Fruit fly (Drosophila melanogaster) whole organism, embryonic: ENCODE results near the gene Tsp29Fb.

Source experiments
- CG11504 ChIP-seq: fragments of 200-800 bp; sonication (Bioruptor generic); optimal IDR thresholded peaks from 3 replicates; lab custom pipeline; 2019; ENCODE audit warnings: missing biosample characterization, mild to moderate bottlenecking, missing genetic modification characterization, moderate library complexity
- CG12391 ChIP-seq: fragments of 200-800 bp; sonication (Bioruptor generic); optimal IDR thresholded peaks from 3 replicates; lab custom pipeline; 2018; ENCODE audit warnings: missing biosample characterization, mild to moderate bottlenecking, missing genetic modification characterization, moderate library complexity
- CG15269 ChIP-seq: fragments of 200-800 bp; sonication (Bioruptor generic); optimal IDR thresholded peaks from 2 replicates; lab custom pipeline; 2018; ENCODE audit warnings: missing biosample characterization, mild to moderate bottlenecking, missing genetic modification characterization, moderate library complexity
- CG15514 ChIP-seq: fragments of 200-800 bp; sonication (Bioruptor generic); optimal IDR thresholded peaks from 3 replicates; lab custom pipeline; 2017; ENCODE audit warnings: missing biosample characterization, missing genetic modification characterization, mild to moderate bottlenecking, moderate library complexity, missing genetic modification reagents
- CG17359 ChIP-seq: fragments of 200-800 bp; sonication (Bioruptor generic); optimal IDR thresholded peaks from 3 replicates; lab custom pipeline; 2018; ENCODE audit warnings: missing biosample characterization, mild to moderate bottlenecking, missing genetic modification characterization, moderate library complexity
- CG17829 ChIP-seq: fragments of 200-800 bp; optimal IDR thresholded peaks from 2 replicates; lab custom pipeline; 2019; ENCODE audit warnings: missing biosample characterization, mild to moderate bottlenecking, missing genetic modification characterization, moderate library complexity
- CG3281 ChIP-seq: fragments of 200-800 bp; sonication (Bioruptor generic); optimal IDR thresholded peaks from 3 replicates; lab custom pipeline; 2017; ENCODE audit warnings: missing biosample characterization, mild to moderate bottlenecking, missing genetic modification characterization
- CG34376 ChIP-seq: fragments of 200-800 bp; sonication (Bioruptor generic); optimal IDR thresholded peaks from 2 replicates; lab custom pipeline; 2018; ENCODE audit warnings: missing biosample characterization, mild to moderate bottlenecking, missing genetic modification characterization
- CG4404 ChIP-seq: fragments of 200-800 bp; sonication (Bioruptor generic); IDR thresholded peaks from 2 replicates; pipeline ENCODE4 v1.3.6; 2022; ENCODE audit warnings: missing biosample characterization, missing genetic modification characterization
- CG8924 ChIP-seq: fragments of 200-800 bp; optimal IDR thresholded peaks from 3 replicates; lab custom pipeline; 2019; ENCODE audit warnings: missing biosample characterization, mild to moderate bottlenecking, missing genetic modification characterization, moderate library complexity
- CG9437 ChIP-seq: fragments of 200-800 bp; sonication (Bioruptor generic); optimal IDR thresholded peaks from 2 replicates; lab custom pipeline; 2018; ENCODE audit warnings: missing biosample characterization, mild to moderate bottlenecking, missing genetic modification characterization
- CTCF ChIP-seq: fragments of 200-800 bp; sonication (Bioruptor generic); optimal IDR thresholded peaks from 2 replicates; lab custom pipeline; 2017; ENCODE audit warnings: missing biosample characterization, mild to moderate bottlenecking, missing genetic modification characterization, moderate library complexity
- Chrac-16 ChIP-seq: fragments of 200-800 bp; sonication (Bioruptor generic); optimal IDR thresholded peaks from 3 replicates; lab custom pipeline; 2016; ENCODE audit warnings: missing biosample characterization, missing genetic modification characterization
- CoRest ChIP-seq: fragments of 200-800 bp; sonication (Bioruptor generic); optimal IDR thresholded peaks from 3 replicates; lab custom pipeline; 2018; ENCODE audit warnings: missing biosample characterization, mild to moderate bottlenecking, missing genetic modification characterization, moderate library complexity
- D19A ChIP-seq: fragments of 200-800 bp; optimal IDR thresholded peaks from 3 replicates; lab custom pipeline; 2019; ENCODE audit warnings: missing biosample characterization, mild to moderate bottlenecking, missing genetic modification characterization, moderate library complexity
- Dek ChIP-seq: fragments of 200-800 bp; sonication (Bioruptor generic); optimal IDR thresholded peaks from 3 replicates; lab custom pipeline; 2019; ENCODE audit warnings: missing biosample characterization, mild to moderate bottlenecking, missing genetic modification characterization, moderate library complexity
- Dll ChIP-seq: fragments of 200-800 bp; sonication (Bioruptor generic); IDR thresholded peaks from 4 replicates; pipeline ENCODE4 v1.3.6; 2022; ENCODE audit warnings: missing biosample characterization, missing genetic modification characterization; ENCODE audit not compliant: partially characterized antibody
- Doc3 ChIP-seq: fragments of 200-800 bp; sonication (Bioruptor generic); IDR thresholded peaks from 3 replicates; pipeline ENCODE4 v1.3.6; 2022; ENCODE audit warnings: missing biosample characterization, missing genetic modification characterization; ENCODE audit not compliant: partially characterized antibody
- Dp ChIP-seq: fragments of 200-800 bp; sonication (Bioruptor generic); optimal IDR thresholded peaks from 2 replicates; lab custom pipeline; 2018; ENCODE audit warnings: missing biosample characterization, mild to moderate bottlenecking, missing genetic modification characterization, moderate library complexity
- E2f1 ChIP-seq: fragments of 200-800 bp; sonication (Bioruptor generic); IDR thresholded peaks from 2 replicates; pipeline ENCODE4 v1.3.6; 2022; ENCODE audit warnings: missing biosample characterization, missing genetic modification characterization
- E2f2 ChIP-seq: fragments of 200-800 bp; sonication (Bioruptor generic); IDR thresholded peaks from 2 replicates; pipeline ENCODE4 v1.3.6; 2022; ENCODE audit warnings: missing biosample characterization, missing genetic modification characterization
- Elba2 ChIP-seq: fragments of 200-800 bp; sonication (Bioruptor generic); optimal IDR thresholded peaks from 3 replicates; lab custom pipeline; 2016; ENCODE audit warnings: missing biosample characterization, missing genetic modification characterization
- H2.0 ChIP-seq: fragments of 200-800 bp; sonication (Bioruptor generic); IDR thresholded peaks from 2 replicates; pipeline ENCODE4 v1.3.6; 2022; ENCODE audit warnings: missing biosample characterization, missing genetic modification characterization
- Kr ChIP-seq: fragments of 200-800 bp; sonication (Bioruptor generic); optimal IDR thresholded peaks from 2 replicates; lab custom pipeline; 2017; ENCODE audit warnings: missing biosample characterization, mild to moderate bottlenecking, missing genetic modification characterization
- Pdp1 ChIP-seq, 2 experiments: fragments of 200-800 bp; sonication (Bioruptor generic); optimal IDR thresholded peaks; 3 replicates each; lab custom pipeline; 2016; ENCODE audit warnings: missing biosample characterization in 2 of 2, missing genetic modification characterization in 2 of 2, mild to moderate bottlenecking in 1 of 2, moderate library complexity in 1 of 2
- Scr ChIP-seq: fragments of 200-800 bp; sonication (Bioruptor generic); IDR thresholded peaks from 2 replicates; pipeline ENCODE4 v1.3.6; 2022; ENCODE audit warnings: missing biosample characterization, missing genetic modification characterization; ENCODE audit not compliant: partially characterized antibody
- YL-1 ChIP-seq: fragments of 200-800 bp; sonication (Bioruptor generic); optimal IDR thresholded peaks from 3 replicates; lab custom pipeline; 2017; ENCODE audit warnings: missing biosample characterization, mild to moderate bottlenecking, missing genetic modification characterization
- ap ChIP-seq: fragments of 200-800 bp; sonication (Bioruptor generic); IDR thresholded peaks from 2 replicates; pipeline ENCODE4 v1.3.6; 2022; ENCODE audit warnings: missing biosample characterization, missing genetic modification characterization
- chn ChIP-seq: fragments of 200-800 bp; sonication (Bioruptor generic); optimal IDR thresholded peaks from 2 replicates; lab custom pipeline; 2016; ENCODE audit warnings: missing biosample characterization, missing genetic modification characterization
- dm ChIP-seq: fragments of 200-800 bp; sonication (Bioruptor generic); optimal IDR thresholded peaks from 3 replicates; lab custom pipeline; 2016; ENCODE audit warnings: missing biosample characterization, missing genetic modification characterization
- gcm ChIP-seq: fragments of 200-800 bp; sonication (Bioruptor generic); optimal IDR thresholded peaks from 2 replicates; lab custom pipeline; 2019; ENCODE audit warnings: missing biosample characterization, mild to moderate bottlenecking, missing genetic modification characterization, moderate library complexity
- grau ChIP-seq: fragments of 200-800 bp; optimal IDR thresholded peaks from 3 replicates; lab custom pipeline; 2019; ENCODE audit warnings: missing biosample characterization, mild to moderate bottlenecking, missing genetic modification characterization, moderate library complexity
- hth ChIP-seq: fragments of >200 bp; optimal IDR thresholded peaks from 2 replicates; lab custom pipeline; 2017; ENCODE audit warnings: inconsistent platforms
- ken ChIP-seq: fragments of 200-800 bp; sonication (Bioruptor generic); IDR thresholded peaks from 3 replicates; pipeline ENCODE4 v1.3.6; 2022; ENCODE audit warnings: missing biosample characterization, missing genetic modification characterization
- mam ChIP-seq: fragments of 200-800 bp; sonication (Bioruptor generic); optimal IDR thresholded peaks from 3 replicates; lab custom pipeline; 2016; ENCODE audit warnings: missing biosample characterization, missing genetic modification characterization
- nerfin-2 ChIP-seq: fragments of 200-800 bp; sonication (Bioruptor generic); IDR thresholded peaks from 2 replicates; pipeline ENCODE4 v1.3.6; 2022; ENCODE audit warnings: missing biosample characterization, missing genetic modification characterization; ENCODE audit not compliant: partially characterized antibody
- nmo ChIP-seq: fragments of 200-800 bp; sonication (Bioruptor generic); optimal IDR thresholded peaks from 2 replicates; lab custom pipeline; 2018; ENCODE audit warnings: missing biosample characterization, mild to moderate bottlenecking, missing genetic modification characterization, moderate library complexity
- nom ChIP-seq: fragments of 200-800 bp; sonication (Bioruptor generic); optimal IDR thresholded peaks from 2 replicates; lab custom pipeline; 2017; ENCODE audit warnings: missing biosample characterization, missing genetic modification characterization, mild to moderate bottlenecking, moderate library complexity, missing genetic modification reagents
- pros ChIP-seq: fragments of 200-800 bp; sonication (Bioruptor generic); optimal IDR thresholded peaks from 3 replicates; lab custom pipeline; 2019; ENCODE audit warnings: missing biosample characterization, mild to moderate bottlenecking, missing genetic modification characterization, moderate library complexity
- row ChIP-seq: fragments of 200-800 bp; sonication (Bioruptor generic); IDR thresholded peaks from 3 replicates; pipeline ENCODE4 v1.3.6; 2022; ENCODE audit warnings: missing biosample characterization, missing genetic modification characterization
- sc ChIP-seq, 3 experiments: fragments of >200 bp in 2 of 3; fragments of 200-800 bp in 1 of 3; sonication (Bioruptor generic) in 1 of 3; optimal IDR thresholded peaks; 2 replicates in 2 of 3; 3 replicates in 1 of 3; lab custom pipeline; 2017; ENCODE audit warnings: mild to moderate bottlenecking in 1 of 3, missing biosample characterization in 1 of 3, missing genetic modification characterization in 1 of 3, missing genetic modification reagents in 1 of 3
- schlank ChIP-seq: fragments of 200-800 bp; sonication (Bioruptor generic); optimal IDR thresholded peaks from 2 replicates; lab custom pipeline; 2018; ENCODE audit warnings: missing biosample characterization, mild to moderate bottlenecking, missing genetic modification characterization
- sens ChIP-seq: fragments of 200-800 bp; sonication (Bioruptor generic); peaks from one replicate; lab custom pipeline; 2016; ENCODE audit warnings: missing biosample characterization, missing genetic modification characterization
- seq ChIP-seq: fragments of 200-800 bp; sonication (Bioruptor generic); IDR thresholded peaks from 2 replicates; pipeline ENCODE4 v1.3.6; 2022; ENCODE audit warnings: missing biosample characterization, missing genetic modification characterization
- sug ChIP-seq: fragments of 200-800 bp; optimal IDR thresholded peaks from 2 replicates; lab custom pipeline; 2019; ENCODE audit warnings: missing biosample characterization, mild to moderate bottlenecking, missing genetic modification characterization, moderate library complexity
- trem ChIP-seq: fragments of 200-800 bp; optimal IDR thresholded peaks from 3 replicates; lab custom pipeline; 2019; ENCODE audit warnings: missing biosample characterization, mild to moderate bottlenecking, missing genetic modification characterization, moderate library complexity
- unc-4 ChIP-seq: fragments of 200-800 bp; sonication (Bioruptor generic); IDR thresholded peaks from 2 replicates; pipeline ENCODE4 v1.3.6; 2022; ENCODE audit warnings: missing biosample characterization, missing genetic modification characterization; ENCODE audit not compliant: partially characterized antibody
- vvl ChIP-seq: fragments of 200-800 bp; sonication (Bioruptor generic); IDR thresholded peaks from 2 replicates; pipeline ENCODE4 v1.3.6; 2022; ENCODE audit warnings: missing biosample characterization, missing genetic modification characterization
- z ChIP-seq: fragments of 200-800 bp; sonication (Bioruptor generic); IDR thresholded peaks from 3 replicates; pipeline ENCODE4 v1.3.6; 2022; ENCODE audit warnings: missing biosample characterization, missing genetic modification characterization
- zf30C ChIP-seq: fragments of 200-800 bp; sonication (Bioruptor generic); optimal IDR thresholded peaks from 3 replicates; lab custom pipeline; 2018; ENCODE audit warnings: missing biosample characterization, mild to moderate bottlenecking, missing genetic modification characterization

The Tsp29Fb gene

dm6 chr2L:8941736-8942337 is 4.6 kb downstream of the Tsp29Fb start, which contains the start of gene Argl (continued):
- TF ChIP-seq CG3281 (peak; percentile 21), nom (GFP tag; lab: Kevin White, UChicago) (no peak), mam (GFP tag; lab: Kevin White, UChicago) (no peak), row (GFP tag; lab: Robert Waterston, UW) (peak; percentile 31; the same call in 1 of the 3 replicates), hth (lab: Kevin White, UChicago) (no peak), D19A (tag; lab: Kevin White, UChicago) (no peak), CG8924 (tag; lab: Kevin White, UChicago) (no peak), CG11504 (tag; lab: Kevin White, UChicago) (peak; percentile 5), gcm (GFP tag; lab: Kevin White, UChicago) (no peak), chn (GFP tag; lab: Kevin White, UChicago) (no peak), CG17359 (tag; lab: Kevin White, UChicago) (no peak), Pdp1 (GFP tag; optimal IDR thresholded peaks at IDR 0.05; lab: Kevin White, UChicago) (peak in 1 of 2 experiments; percentile 50), CG12391 (tag; lab: Kevin White, UChicago) (no peak), pros (GFP tag; lab: Kevin White, UChicago) (no peak), H2.0 (GFP tag; lab: Robert Waterston, UW) (no peak), CTCF (GFP tag; lab: Kevin White, UChicago) (no peak), CG15269 (tag; lab: Kevin White, UChicago) (peak; percentile 17), Doc3 (GFP tag; lab: Robert Waterston, UW) (no peak), sug (tag; lab: Kevin White, UChicago) (peak; percentile 54), sc (optimal IDR thresholded peaks at IDR 0.05; lab: Kevin White, UChicago) (no peak), sc (GFP tag; optimal IDR thresholded peaks at IDR 0.05; lab: Kevin White, UChicago) (no peak), CG4404 (GFP tag; lab: Robert Waterston, UW) (no peak), Dll (no peak), sens (peak; percentile 33), zf30C (GFP tag; lab: Kevin White, UChicago) (no peak), Kr (GFP tag; lab: Kevin White, UChicago) (no peak), CG34376 (peak; percentile 74), seq (GFP tag; lab: Robert Waterston, UW) (no peak), grau (peak; percentile 27), ken (GFP tag; lab: Robert Waterston, UW) (no peak)

- TF ChIP-seq dm, result peak; percentile 80
- TF ChIP-seq Dp (GFP tag; lab: Kevin White, UChicago), result peak; percentile 88
- peak; percentile 94 for TF ChIP-seq zf30C (GFP tag; lab: Kevin White, UChicago)
- TF ChIP-seq Chrac-16 (GFP tag; lab: Kevin White, UChicago), result no peak
- no peak for TF ChIP-seq ap
- peak; percentile 71 for TF ChIP-seq Scr (GFP tag; lab: Robert Waterston, UW)
- TF ChIP-seq unc-4 (GFP tag; lab: Robert Waterston, UW), result peak; percentile 71
- TF ChIP-seq z, result no peak
- TF ChIP-seq CG15514 (GFP tag; lab: Kevin White, UChicago), result peak; percentile 62
- peak; percentile 14 for TF ChIP-seq CoRest (tag; lab: Kevin White, UChicago)
- TF ChIP-seq nmo (GFP tag; lab: Kevin White, UChicago), result peak; percentile 34
- TF ChIP-seq nerfin-2 (GFP tag; lab: Robert Waterston, UW), result peak; percentile 87
- TF ChIP-seq Elba2 (GFP tag; lab: Kevin White, UChicago), result peak; percentile 83
- peak; percentile 30 for TF ChIP-seq CG17829 (tag; lab: Kevin White, UChicago)
- TF ChIP-seq E2f1 (GFP tag; lab: Robert Waterston, UW), result no peak
- TF ChIP-seq trem (tag; lab: Kevin White, UChicago), result peak; percentile 58
- TF ChIP-seq schlank, result no peak
- TF ChIP-seq YL-1 (GFP tag; lab: Kevin White, UChicago), result peak; percentile 35
- no peak for TF ChIP-seq Dek (tag; lab: Kevin White, UChicago)
- TF ChIP-seq E2f2 (GFP tag; lab: Robert Waterston, UW), result peak; percentile 92
- TF ChIP-seq vvl (GFP tag; lab: Robert Waterston, UW), result 0 out of 2 replicates have a peak, but pooled peaks have one; percentile 18
- TF ChIP-seq CG9437 (GFP tag; lab: Kevin White, UChicago), result peak; percentile 74
Measured at dm6 chr2L:8943110-8943509, 5.9 kb downstream of the Tsp29Fb start, which contains the start of gene CG9515. Gene CG9515, minus strand, starts transcription at chr2L:8943257.
